Worm (Caenorhabditis elegans) whole organism, L4 larva: ENCODE results near the gene phlp-2.

ENCODE experiments used
- D1046.2 ChIP-seq: fragments of 200-800 bp; sonication (Bioruptor generic); IDR thresholded peaks from 2 replicates; pipeline ENCODE4 v1.3.6; 2022; ENCODE audit warnings: missing genetic modification characterization, missing compliant biosample characterization
- F10B5.3 ChIP-seq: sonication (generic microtip); optimal IDR thresholded peaks from 2 replicates; lab custom pipeline; 2016; ENCODE audit warnings: mild to moderate bottlenecking, missing genetic modification characterization, missing compliant biosample characterization
- F49E8.2 ChIP-seq: sonication (generic microtip); optimal IDR thresholded peaks from 2 replicates; lab custom pipeline; 2016; ENCODE audit warnings: missing compliant biosample characterization, mild to moderate bottlenecking, missing genetic modification characterization, borderline replicate concordance
- T26A8.4 ChIP-seq: fragments of 200-800 bp; sonication (Bioruptor generic); IDR thresholded peaks from 2 replicates; pipeline ENCODE4 v1.3.6; 2022; ENCODE audit warnings: missing genetic modification characterization, missing compliant biosample characterization
- Y105C5A.15 ChIP-seq: fragments of 200-800 bp; sonication (Bioruptor generic); IDR thresholded peaks from 2 replicates; pipeline ENCODE4 v1.3.6; 2022; ENCODE audit warnings: missing genetic modification characterization, missing compliant biosample characterization
- Y75B8A.6 ChIP-seq: fragments of 200-800 bp; sonication (Bioruptor generic); IDR thresholded peaks from 2 replicates; pipeline ENCODE4 v1.3.6; 2022; ENCODE audit warnings: missing genetic modification reagents, missing genetic modification characterization, missing compliant biosample characterization
- aha-1 ChIP-seq: fragments of 150-350 bp; peaks from one replicate; lab custom pipeline; 2014; ENCODE audit warnings: missing biosample characterization, missing genetic modification characterization
- ama-1 ChIP-seq: fragments of 150-350 bp; optimal IDR thresholded peaks from 2 replicates; lab custom pipeline; 2014; ENCODE audit warnings: inconsistent platforms, mixed read lengths
- ceh-32 ChIP-seq: sonication (generic microtip); optimal IDR thresholded peaks from 2 replicates; lab custom pipeline; 2016; ENCODE audit warnings: mild to moderate bottlenecking, missing genetic modification characterization, missing compliant biosample characterization; ENCODE audit not compliant: poor library complexity
- ceh-82 ChIP-seq: sonication (generic microtip); optimal IDR thresholded peaks from 2 replicates; lab custom pipeline; 2017; ENCODE audit warnings: missing biosample characterization, missing genetic modification characterization
- ctbp-1 ChIP-seq: fragments of 200-800 bp; sonication (Bioruptor generic); IDR thresholded peaks from 2 replicates; pipeline ENCODE4 v1.3.6; 2022; ENCODE audit warnings: missing genetic modification reagents, missing genetic modification characterization, missing compliant biosample characterization
- daf-12 ChIP-seq: fragments of 150-350 bp; optimal IDR thresholded peaks from 2 replicates; lab custom pipeline; 2014; ENCODE audit warnings: missing biosample characterization, missing genetic modification reagents, missing genetic modification characterization
- daf-19 ChIP-seq: fragments of 200-800 bp; sonication (Bioruptor generic); conservative IDR thresholded peaks from 2 replicates; pipeline ENCODE4 v1.3.6; 2022; ENCODE audit warnings: missing genetic modification characterization, missing compliant biosample characterization
- dmd-8 ChIP-seq: fragments of 200-800 bp; sonication (Bioruptor generic); IDR thresholded peaks from 2 replicates; pipeline ENCODE4 v1.3.6; 2022; ENCODE audit warnings: missing genetic modification characterization, missing compliant biosample characterization
- duxl-1 ChIP-seq: sonication (generic microtip); optimal IDR thresholded peaks from 2 replicates; lab custom pipeline; 2016; ENCODE audit warnings: mild to moderate bottlenecking, missing genetic modification characterization, moderate library complexity, missing compliant biosample characterization; ENCODE audit not compliant: poor library complexity
- dve-1 ChIP-seq: sonication (generic microtip); optimal IDR thresholded peaks from 2 replicates; lab custom pipeline; 2017; ENCODE audit warnings: antibody characterized with exemption, mild to moderate bottlenecking, missing genetic modification characterization, missing compliant biosample characterization; ENCODE audit not compliant: insufficient read depth
- egl-43 ChIP-seq: fragments of 200-800 bp; sonication (Bioruptor generic); IDR thresholded peaks from 2 replicates; pipeline ENCODE4 v1.3.6; 2022; ENCODE audit warnings: missing genetic modification reagents, missing genetic modification characterization, missing compliant biosample characterization
- fos-1 ChIP-seq: fragments of 150-350 bp; optimal IDR thresholded peaks from 2 replicates; lab custom pipeline; 2014; ENCODE audit warnings: missing biosample characterization, missing genetic modification characterization
- gei-8 ChIP-seq: fragments of 200-800 bp; sonication (Bioruptor generic); optimal IDR thresholded peaks from 2 replicates; lab custom pipeline; 2018; ENCODE audit warnings: mild to moderate bottlenecking, missing genetic modification characterization, missing compliant biosample characterization
- hlh-11 ChIP-seq: fragments of 200-800 bp; sonication (Bioruptor generic); optimal IDR thresholded peaks from 2 replicates; lab custom pipeline; 2018; ENCODE audit warnings: mild to moderate bottlenecking, missing genetic modification characterization, missing compliant biosample characterization
- jun-1 ChIP-seq: fragments of 150-350 bp; optimal IDR thresholded peaks from 2 replicates; lab custom pipeline; 2014; ENCODE audit warnings: missing biosample characterization, missing genetic modification reagents, missing genetic modification characterization
- lim-7 ChIP-seq: fragments of 200-800 bp; sonication (Bioruptor generic); IDR thresholded peaks from 2 replicates; pipeline ENCODE4 v1.3.6; 2022; ENCODE audit warnings: missing genetic modification characterization, missing compliant biosample characterization
- lin-1 ChIP-seq: fragments of 200-800 bp; sonication (Bioruptor generic); IDR thresholded peaks from 2 replicates; pipeline ENCODE4 v1.3.6; 2022; ENCODE audit warnings: missing genetic modification reagents, missing genetic modification characterization, missing compliant biosample characterization
- lin-13 ChIP-seq: fragments of 150-350 bp; optimal IDR thresholded peaks from 2 replicates; lab custom pipeline; 2014; ENCODE audit warnings: missing biosample characterization, missing genetic modification reagents, missing genetic modification characterization
- lin-15B ChIP-seq: fragments of 150-350 bp; sonication (generic microtip); optimal IDR thresholded peaks from 3 replicates; lab custom pipeline; 2014; ENCODE audit warnings: missing biosample characterization, missing genetic modification characterization
- lin-39 ChIP-seq: fragments of 150-350 bp; optimal IDR thresholded peaks from 2 replicates; lab custom pipeline; 2014; ENCODE audit warnings: missing biosample characterization, missing genetic modification reagents, missing genetic modification characterization
- lir-3 ChIP-seq: sonication (generic microtip); optimal IDR thresholded peaks from 2 replicates; lab custom pipeline; 2016; ENCODE audit warnings: mild to moderate bottlenecking, missing genetic modification characterization, missing compliant biosample characterization
- lsy-2 ChIP-seq, 2 experiments: fragments of 150-350 bp in 1 of 2; sonication (generic microtip) in 1 of 2; optimal IDR thresholded peaks; 2 replicates each; lab custom pipeline; 2014 to 2017; ENCODE audit warnings: missing biosample characterization in 2 of 2, missing genetic modification characterization in 2 of 2
- madf-9 ChIP-seq: fragments of 200-800 bp; sonication (Bioruptor generic); conservative IDR thresholded peaks from 2 replicates; pipeline ENCODE4 v1.3.6; 2022; ENCODE audit warnings: missing genetic modification reagents, missing genetic modification characterization, missing compliant biosample characterization
- mdl-1 ChIP-seq, 2 experiments: fragments of 150-350 bp in 1 of 2; sonication (generic microtip) in 1 of 2; optimal IDR thresholded peaks; 2 replicates each; lab custom pipeline; 2014 to 2017; ENCODE audit warnings: missing biosample characterization in 2 of 2, missing genetic modification characterization in 2 of 2
- mep-1 ChIP-seq: fragments of 150-350 bp; sonication (generic microtip); optimal IDR thresholded peaks from 3 replicates; lab custom pipeline; 2014; ENCODE audit warnings: missing biosample characterization, missing genetic modification characterization
- mes-2 ChIP-seq: sonication (generic microtip); optimal IDR thresholded peaks from 2 replicates; lab custom pipeline; 2016; ENCODE audit warnings: missing genotype, mild to moderate bottlenecking, missing genetic modification characterization, missing compliant biosample characterization; ENCODE audit not compliant: poor library complexity, severe bottlenecking
- mxl-2 ChIP-seq: fragments of 200-800 bp; sonication (Bioruptor generic); conservative IDR thresholded peaks from 2 replicates; pipeline ENCODE4 v1.3.6; 2022; ENCODE audit warnings: missing genetic modification reagents, missing genetic modification characterization, missing compliant biosample characterization
- nhr-10 ChIP-seq: fragments of 150-350 bp; optimal IDR thresholded peaks from 2 replicates; lab custom pipeline; 2014; ENCODE audit warnings: missing biosample characterization, missing genetic modification characterization
- nhr-111 ChIP-seq: fragments of 200-800 bp; sonication (Bioruptor generic); optimal IDR thresholded peaks from 2 replicates; lab custom pipeline; 2018; ENCODE audit warnings: mild to moderate bottlenecking, missing genetic modification characterization, missing compliant biosample characterization
- nhr-237 ChIP-seq: sonication (generic microtip); optimal IDR thresholded peaks from 2 replicates; lab custom pipeline; 2017; ENCODE audit warnings: missing biosample characterization, missing genetic modification characterization
- nhr-25 ChIP-seq: sonication (generic microtip); optimal IDR thresholded peaks from 2 replicates; lab custom pipeline; 2017; ENCODE audit warnings: missing genetic modification characterization, mild to moderate bottlenecking, missing compliant biosample characterization, antibody characterized with exemption, moderate library complexity, borderline replicate concordance; ENCODE audit not compliant: insufficient read depth
- nhr-48 ChIP-seq: sonication (generic microtip); optimal IDR thresholded peaks from 2 replicates; lab custom pipeline; 2016; ENCODE audit warnings: mild to moderate bottlenecking, missing genetic modification characterization, missing compliant biosample characterization
- php-3 ChIP-seq: fragments of 200-800 bp; sonication (Bioruptor generic); IDR thresholded peaks from 2 replicates; pipeline ENCODE4 v1.3.6; 2022; ENCODE audit warnings: missing genetic modification reagents, missing genetic modification characterization, missing compliant biosample characterization
- pqm-1 ChIP-seq: sonication (generic microtip); optimal IDR thresholded peaks from 2 replicates; lab custom pipeline; 2017; ENCODE audit warnings: missing biosample characterization, missing genetic modification characterization
- rbr-2 ChIP-seq: sonication (generic microtip); optimal IDR thresholded peaks from 2 replicates; lab custom pipeline; 2016; ENCODE audit warnings: missing genotype, missing genetic modification characterization, missing compliant biosample characterization
- sdz-12 ChIP-seq: fragments of 200-800 bp; sonication (Bioruptor generic); optimal IDR thresholded peaks from 2 replicates; lab custom pipeline; 2018; ENCODE audit warnings: mild to moderate bottlenecking, missing genetic modification characterization, missing compliant biosample characterization
- skn-1 ChIP-seq: fragments of 150-350 bp; optimal IDR thresholded peaks from 2 replicates; lab custom pipeline; 2014; ENCODE audit warnings: missing biosample characterization, missing genetic modification characterization
- snpc-1.2 ChIP-seq: fragments of 200-800 bp; sonication (Bioruptor generic); IDR thresholded peaks from 2 replicates; pipeline ENCODE4 v1.3.6; 2022; ENCODE audit warnings: missing genetic modification reagents, missing genetic modification characterization, missing compliant biosample characterization
- snpc-4 ChIP-seq: fragments of 150-350 bp; optimal IDR thresholded peaks from 2 replicates; lab custom pipeline; 2014; ENCODE audit warnings: missing biosample characterization, missing genetic modification characterization
- tag-97 ChIP-seq: fragments of 200-800 bp; sonication (Bioruptor generic); IDR thresholded peaks from 2 replicates; pipeline ENCODE4 v1.3.6; 2022; ENCODE audit warnings: missing genetic modification characterization, missing compliant biosample characterization
- unc-39 ChIP-seq: sonication (generic microtip); optimal IDR thresholded peaks from 2 replicates; lab custom pipeline; 2017; ENCODE audit warnings: missing biosample characterization, missing genetic modification characterization
- vab-7 ChIP-seq: fragments of 200-800 bp; sonication (Bioruptor generic); IDR thresholded peaks from 2 replicates; pipeline ENCODE4 v1.3.6; 2022; ENCODE audit warnings: missing genetic modification reagents, missing genetic modification characterization, missing compliant biosample characterization
- zfp-2 ChIP-seq: sonication (generic microtip); optimal IDR thresholded peaks from 2 replicates; lab custom pipeline; 2016; ENCODE audit warnings: mild to moderate bottlenecking, missing genetic modification characterization, missing compliant biosample characterization
- zfp-3 ChIP-seq: fragments of 200-800 bp; sonication (Bioruptor generic); conservative IDR thresholded peaks from 2 replicates; pipeline ENCODE4 v1.3.6; 2022; ENCODE audit warnings: missing genetic modification reagents, missing genetic modification characterization, missing compliant biosample characterization

Gene phlp-2

ce11 chrIII:4195306-4196008 lies 13.8 kb upstream of the phlp-2 start:
- TF ChIP-seq mes-2 (peak; percentile 80), dmd-8 (GFP tag; lab: Robert Waterston, UW) (0 out of 2 replicates have a peak, but pooled peaks have one; percentile 36), lin-39 (tag; lab: Kevin White, UChicago) (no peak), ceh-32 (tag; lab: Kevin White, UChicago) (no peak), gei-8 (GFP tag; lab: Kevin White, UChicago) (peak; percentile 15), daf-12 (no peak), nhr-237 (tag; lab: Kevin White, UChicago) (no peak), ama-1 (lab: Kevin White, UChicago) (peak; percentile 95), lin-13 (GFP tag; lab: Kevin White, UChicago) (peak; percentile 26), daf-19 (GFP tag; lab: Robert Waterston, UW) (peak; percentile 82), Y75B8A.6 (GFP tag; lab: Robert Waterston, UW) (peak; percentile 56; the same call in 1 of the 2 replicates), mxl-2 (GFP tag; lab: Robert Waterston, UW) (no peak), fos-1 (tag; lab: Kevin White, UChicago) (no peak), pqm-1 (peak; percentile 11), duxl-1 (tag; lab: Kevin White, UChicago) (peak; percentile 42), unc-39 (tag; lab: Kevin White, UChicago) (no peak), zfp-3 (GFP tag; lab: Robert Waterston, UW) (peak; percentile 95), mep-1 (tag; lab: Kevin White, UChicago) (peak; percentile 76), ctbp-1 (GFP tag; lab: Robert Waterston, UW) (peak; percentile 81), snpc-4 (tag; lab: Kevin White, UChicago) (no peak), T26A8.4 (GFP tag; lab: Robert Waterston, UW) (peak; percentile 97), tag-97 (no peak), vab-7 (GFP tag; lab: Robert Waterston, UW) (no peak), snpc-1.2 (GFP tag; lab: Robert Waterston, UW) (peak; percentile 71), aha-1 (tag; lab: Kevin White, UChicago) (peak; percentile 99), nhr-111 (GFP tag; lab: Kevin White, UChicago) (peak; percentile 80), dve-1 (tag; lab: Kevin White, UChicago) (peak; percentile 88), lsy-2 (tag; optimal IDR thresholded peaks at IDR 0.05; lab: Kevin White, UChicago) (peak; percentile 10 to 81), ceh-82 (tag; lab: Kevin White, UChicago) (no peak), F49E8.2 (tag; lab: Kevin White, UChicago) (no peak), nhr-48 (tag; lab: Kevin White, UChicago) (peak; percentile 23), madf-9 (GFP tag; lab: Robert Waterston, UW) (0 out of 2 replicates have a peak, but pooled peaks have one; percentile 16), Y105C5A.15 (GFP tag; lab: Robert Waterston, UW) (peak; percentile 66; the same call in 1 of the 2 replicates), nhr-10 (tag; lab: Kevin White, UChicago) (no peak), nhr-25 (tag; lab: Kevin White, UChicago) (no peak), skn-1 (tag; lab: Kevin White, UChicago) (no peak), F10B5.3 (tag; lab: Kevin White, UChicago) (peak; percentile 68), D1046.2 (GFP tag; lab: Robert Waterston, UW) (no peak; the same call in 1 of the 2 replicates), rbr-2 (tag; lab: Kevin White, UChicago) (peak; percentile 43), mdl-1 (tag; optimal IDR thresholded peaks at IDR 0.05; lab: Kevin White, UChicago) (peak in 1 of 2 experiments; percentile 15), sdz-12 (GFP tag; lab: Kevin White, UChicago) (peak; percentile 21), php-3 (GFP tag; lab: Robert Waterston, UW) (peak; percentile 36), egl-43 (GFP tag; lab: Robert Waterston, UW) (no peak), lin-1 (GFP tag; lab: Robert Waterston, UW) (peak; percentile 57), lim-7 (no peak), zfp-2 (tag; lab: Kevin White, UChicago) (no peak), jun-1 (tag; lab: Kevin White, UChicago) (peak; percentile 63), lir-3 (no peak), hlh-11 (tag; lab: Kevin White, UChicago) (peak; percentile 48), lin-15B (tag; lab: Kevin White, UChicago) (no peak)
